Fruit fly (Drosophila melanogaster) whole organism, prepupa: ENCODE measurements around the gene Pdf.

ENCODE experiments used
- Blimp-1 ChIP-seq: fragments of 200-800 bp; sonication (Bioruptor generic); optimal IDR thresholded peaks from 3 replicates; lab custom pipeline; 2017; ENCODE audit warnings: missing biosample characterization, missing genetic modification characterization, mild to moderate bottlenecking, moderate library complexity, missing genetic modification reagents
- CG10631 ChIP-seq: fragments of 200-800 bp; sonication (Bioruptor generic); optimal IDR thresholded peaks from 2 replicates; lab custom pipeline; 2016; ENCODE audit warnings: missing biosample characterization, missing genetic modification characterization
- CG10669 ChIP-seq: fragments of 200-800 bp; sonication (Bioruptor generic); optimal IDR thresholded peaks from 3 replicates; lab custom pipeline; 2018; ENCODE audit warnings: missing biosample characterization, mild to moderate bottlenecking, missing genetic modification characterization, moderate library complexity
- CG11294 ChIP-seq: fragments of 200-800 bp; sonication (Bioruptor generic); IDR thresholded peaks from 2 replicates; pipeline ENCODE4 v1.3.6; 2022; ENCODE audit warnings: missing biosample characterization, missing genetic modification characterization
- CG11762 ChIP-seq: fragments of 200-800 bp; sonication (Bioruptor generic); optimal IDR thresholded peaks from 3 replicates; lab custom pipeline; 2016; ENCODE audit warnings: missing biosample characterization, missing genetic modification characterization; ENCODE audit not compliant: insufficient read depth
- CG15336 ChIP-seq: fragments of 200-800 bp; sonication (Bioruptor generic); IDR thresholded peaks from 2 replicates; pipeline ENCODE4 v1.3.6; 2022; ENCODE audit warnings: missing biosample characterization, missing genetic modification characterization
- CG1621 ChIP-seq: fragments of 200-800 bp; sonication (Bioruptor generic); optimal IDR thresholded peaks from 3 replicates; lab custom pipeline; 2018; ENCODE audit warnings: missing biosample characterization, mild to moderate bottlenecking, missing genetic modification characterization
- CG16779 ChIP-seq: fragments of 200-800 bp; sonication (Bioruptor generic); optimal IDR thresholded peaks from 3 replicates; lab custom pipeline; 2017; ENCODE audit warnings: missing biosample characterization, mild to moderate bottlenecking, missing genetic modification characterization
- CG3032 ChIP-seq: fragments of 200-800 bp; optimal IDR thresholded peaks from 2 replicates; lab custom pipeline; 2019; ENCODE audit warnings: missing biosample characterization, mild to moderate bottlenecking, missing genetic modification characterization, moderate library complexity
- CG32006 ChIP-seq: fragments of 200-800 bp; sonication (Bioruptor generic); optimal IDR thresholded peaks from 3 replicates; lab custom pipeline; 2017; ENCODE audit warnings: missing biosample characterization, mild to moderate bottlenecking, missing genetic modification characterization
- CG34406 ChIP-seq: fragments of 200-800 bp; sonication (Bioruptor generic); optimal IDR thresholded peaks from 3 replicates; lab custom pipeline; 2016; ENCODE audit warnings: missing biosample characterization, missing genetic modification characterization
- CG3919 ChIP-seq: fragments of 200-800 bp; sonication (Bioruptor generic); optimal IDR thresholded peaks from 3 replicates; lab custom pipeline; 2016; ENCODE audit warnings: missing biosample characterization, missing genetic modification characterization
- CG6163 ChIP-seq: fragments of 200-800 bp; sonication (Bioruptor generic); IDR thresholded peaks from 3 replicates; pipeline ENCODE4 v1.3.6; 2022; ENCODE audit warnings: missing biosample characterization, missing genetic modification characterization
- CG6276 ChIP-seq: fragments of 200-800 bp; sonication (Bioruptor generic); optimal IDR thresholded peaks from 2 replicates; lab custom pipeline; 2017; ENCODE audit warnings: missing biosample characterization, mild to moderate bottlenecking, missing genetic modification characterization
- CG6854 ChIP-seq: fragments of 200-800 bp; sonication (Bioruptor generic); optimal IDR thresholded peaks from 2 replicates; lab custom pipeline; 2017; ENCODE audit warnings: missing biosample characterization, mild to moderate bottlenecking, missing genetic modification characterization
- CG8119 ChIP-seq: fragments of 200-800 bp; sonication (Bioruptor generic); IDR thresholded peaks from 3 replicates; pipeline ENCODE4 v1.3.6; 2022; ENCODE audit warnings: missing biosample characterization, missing genetic modification characterization
- CG8319 ChIP-seq: fragments of 200-800 bp; sonication (Bioruptor generic); optimal IDR thresholded peaks from 3 replicates; lab custom pipeline; 2016; ENCODE audit warnings: missing biosample characterization, missing genetic modification characterization
- CG8632 ChIP-seq: fragments of 200-800 bp; sonication (Bioruptor generic); optimal IDR thresholded peaks from 3 replicates; lab custom pipeline; 2016; ENCODE audit warnings: missing biosample characterization, missing genetic modification characterization
- CG9139 ChIP-seq: fragments of 200-800 bp; sonication (Bioruptor generic); optimal IDR thresholded peaks from 3 replicates; lab custom pipeline; 2017; ENCODE audit warnings: missing biosample characterization, mild to moderate bottlenecking, missing genetic modification characterization
- Eip75B ChIP-seq: fragments of 200-800 bp; sonication (Bioruptor generic); optimal IDR thresholded peaks from 3 replicates; lab custom pipeline; 2016; ENCODE audit warnings: missing biosample characterization, missing genetic modification characterization
- Eip78C ChIP-seq: fragments of 200-800 bp; sonication (Bioruptor generic); peaks from one replicate; lab custom pipeline; 2016; ENCODE audit warnings: missing biosample characterization, missing genetic modification characterization
- Eip93F ChIP-seq: fragments of 200-800 bp; sonication (Bioruptor generic); optimal IDR thresholded peaks from 2 replicates; lab custom pipeline; 2016; ENCODE audit warnings: missing biosample characterization, mild to moderate bottlenecking, missing genetic modification characterization
- Ets21C ChIP-seq: fragments of 200-800 bp; sonication (Bioruptor generic); optimal IDR thresholded peaks from 3 replicates; lab custom pipeline; 2016; ENCODE audit warnings: missing biosample characterization, missing genetic modification characterization
- Ets96B ChIP-seq: fragments of 200-800 bp; optimal IDR thresholded peaks from 2 replicates; lab custom pipeline; 2019; ENCODE audit warnings: missing biosample characterization, mild to moderate bottlenecking, missing genetic modification characterization, moderate library complexity
- Gug ChIP-seq: fragments of 200-800 bp; sonication (Bioruptor generic); IDR thresholded peaks from 2 replicates; pipeline ENCODE4 v1.3.6; 2022; ENCODE audit warnings: missing biosample characterization, missing genetic modification characterization
- Hr38 ChIP-seq: sonication (Bioruptor generic); optimal IDR thresholded peaks from 2 replicates; lab custom pipeline; 2016; ENCODE audit warnings: missing biosample characterization, missing genetic modification characterization
- Hr4 ChIP-seq: fragments of 200-800 bp; sonication (Bioruptor generic); optimal IDR thresholded peaks from 3 replicates; lab custom pipeline; 2016; ENCODE audit warnings: missing biosample characterization, missing genetic modification characterization
- Lpt ChIP-seq: fragments of 200-800 bp; sonication (Bioruptor generic); optimal IDR thresholded peaks from 3 replicates; lab custom pipeline; 2016; ENCODE audit warnings: missing biosample characterization, missing genetic modification characterization
- Met ChIP-seq: fragments of 200-800 bp; sonication (Bioruptor generic); optimal IDR thresholded peaks from 3 replicates; lab custom pipeline; 2016; ENCODE audit warnings: missing biosample characterization, missing genetic modification characterization
- OdsH ChIP-seq: fragments of 200-800 bp; sonication (Bioruptor generic); optimal IDR thresholded peaks from 3 replicates; lab custom pipeline; 2016; ENCODE audit warnings: missing biosample characterization, missing genetic modification characterization
- Sox102F ChIP-seq: fragments of 200-800 bp; sonication (Bioruptor generic); optimal IDR thresholded peaks from 2 replicates; lab custom pipeline; 2016; ENCODE audit warnings: missing biosample characterization, mild to moderate bottlenecking, missing genetic modification characterization
- Sox14 ChIP-seq: fragments of 200-800 bp; sonication (Bioruptor generic); optimal IDR thresholded peaks from 3 replicates; lab custom pipeline; 2016; ENCODE audit warnings: missing biosample characterization, missing genetic modification characterization
- Sox15 ChIP-seq: fragments of 200-800 bp; sonication (Bioruptor generic); optimal IDR thresholded peaks from 3 replicates; lab custom pipeline; 2016; ENCODE audit warnings: missing biosample characterization, missing genetic modification characterization
- achi ChIP-seq: fragments of 200-800 bp; sonication (Bioruptor generic); optimal IDR thresholded peaks from 3 replicates; lab custom pipeline; 2016; ENCODE audit warnings: missing biosample characterization, missing genetic modification characterization
- acj6 ChIP-seq: fragments of 200-800 bp; sonication (Bioruptor generic); optimal IDR thresholded peaks from 3 replicates; lab custom pipeline; 2016; ENCODE audit warnings: missing biosample characterization, missing genetic modification characterization
- cyc ChIP-seq: fragments of 200-800 bp; sonication (Bioruptor generic); optimal IDR thresholded peaks from 3 replicates; lab custom pipeline; 2016; ENCODE audit warnings: missing biosample characterization, missing genetic modification characterization
- dac ChIP-seq: fragments of 200-800 bp; sonication (Bioruptor generic); optimal IDR thresholded peaks from 2 replicates; lab custom pipeline; 2017; ENCODE audit warnings: missing biosample characterization, mild to moderate bottlenecking, missing genetic modification characterization
- dsx ChIP-seq: fragments of 200-800 bp; optimal IDR thresholded peaks from 3 replicates; lab custom pipeline; 2019; ENCODE audit warnings: missing biosample characterization, mild to moderate bottlenecking, missing genetic modification characterization, moderate library complexity; ENCODE audit not compliant: poor library complexity, severe bottlenecking
- eg ChIP-seq: fragments of 200-800 bp; sonication (Bioruptor generic); IDR thresholded peaks from 3 replicates; pipeline ENCODE4 v1.3.6; 2022; ENCODE audit warnings: missing biosample characterization, missing genetic modification characterization
- esn ChIP-seq: fragments of 200-800 bp; sonication (Bioruptor generic); optimal IDR thresholded peaks from 2 replicates; lab custom pipeline; 2016; ENCODE audit warnings: missing biosample characterization, mild to moderate bottlenecking, missing genetic modification characterization, moderate library complexity
- fd59A ChIP-seq: fragments of 200-800 bp; sonication (Bioruptor generic); optimal IDR thresholded peaks from 2 replicates; lab custom pipeline; 2017; ENCODE audit warnings: missing biosample characterization, mild to moderate bottlenecking, missing genetic modification characterization, missing genetic modification reagents
- pdm3 ChIP-seq: fragments of 200-800 bp; sonication (Bioruptor generic); optimal IDR thresholded peaks from 3 replicates; lab custom pipeline; 2016; ENCODE audit warnings: missing biosample characterization, missing genetic modification characterization
- salr ChIP-seq, 2 experiments: fragments of 200-800 bp; sonication (Bioruptor generic); optimal IDR thresholded peaks; 3 replicates each; lab custom pipeline; 2016 to 2018; ENCODE audit warnings: missing biosample characterization in 2 of 2, missing genetic modification characterization in 2 of 2, mild to moderate bottlenecking in 1 of 2
- spab ChIP-seq: fragments of 200-800 bp; sonication (Bioruptor generic); optimal IDR thresholded peaks from 2 replicates; lab custom pipeline; 2017; ENCODE audit warnings: missing biosample characterization, mild to moderate bottlenecking, missing genetic modification characterization, missing genetic modification reagents
- ss ChIP-seq, 2 experiments: fragments of 200-800 bp; sonication (Bioruptor generic); optimal IDR thresholded peaks; 2 replicates in 1 of 2; 3 replicates in 1 of 2; lab custom pipeline; 2017 to 2018; ENCODE audit warnings: mild to moderate bottlenecking in 2 of 2, missing biosample characterization in 2 of 2, missing genetic modification characterization in 2 of 2, moderate library complexity in 1 of 2
- svp ChIP-seq: fragments of 200-800 bp; sonication (Bioruptor generic); peaks from one replicate; lab custom pipeline; 2016; ENCODE audit warnings: missing biosample characterization, missing genetic modification characterization

Pdf gene

dm6 chr3R:26496356-26496755, 40.4 kb upstream of the Pdf start (continued):
- peak; percentile 15 for TF ChIP-seq acj6 (GFP tag; lab: Kevin White, UChicago)
- TF ChIP-seq achi (GFP tag; lab: Kevin White, UChicago): peak; percentile 67
- no peak for TF ChIP-seq Sox102F (GFP tag; lab: Kevin White, UChicago)
- no peak for TF ChIP-seq CG34406 (GFP tag; lab: Kevin White, UChicago)
- TF ChIP-seq cyc: peak; percentile 30
- no peak for TF ChIP-seq CG9139 (GFP tag; lab: Kevin White, UChicago)
- peak; percentile 85 for TF ChIP-seq CG15336 (GFP tag; lab: Robert Waterston, UW)
- TF ChIP-seq CG8632 (GFP tag; lab: Kevin White, UChicago): no peak
- peak; percentile 75 for TF ChIP-seq CG11294 (GFP tag; lab: Robert Waterston, UW)
- TF ChIP-seq dac (GFP tag; lab: Kevin White, UChicago): no peak
- TF ChIP-seq CG1621 (tag; lab: Kevin White, UChicago): peak; percentile 14
- no peak for TF ChIP-seq Hr38 (GFP tag; lab: Kevin White, UChicago)
- no peak for TF ChIP-seq svp (GFP tag; lab: Kevin White, UChicago)
- TF ChIP-seq CG3919 (GFP tag; lab: Kevin White, UChicago): peak; percentile 70
- TF ChIP-seq Ets21C (GFP tag; lab: Kevin White, UChicago): no peak

- TF ChIP-seq Eip93F (GFP tag; lab: Kevin White, UChicago) (no peak), CG3032 (tag; lab: Kevin White, UChicago) (peak; percentile 28), esn (GFP tag; lab: Kevin White, UChicago) (no peak), Sox15 (no peak), eg (GFP tag; lab: Robert Waterston, UW) (peak; percentile 64; the same call in 2 of the 3 replicates), Blimp-1 (GFP tag; lab: Kevin White, UChicago) (no peak), CG3919 (GFP tag; lab: Kevin White, UChicago) (peak; percentile 5), CG8119 (GFP tag; lab: Robert Waterston, UW) (peak; percentile 28; the same call in 1 of the 3 replicates), CG6276 (GFP tag; lab: Kevin White, UChicago) (no peak), Eip78C (GFP tag; lab: Kevin White, UChicago) (peak; percentile 80), Lpt (GFP tag; lab: Kevin White, UChicago) (no peak), CG10631 (GFP tag; lab: Kevin White, UChicago) (peak; percentile 29), CG8632 (GFP tag; lab: Kevin White, UChicago) (no peak), CG8319 (GFP tag; lab: Kevin White, UChicago) (no peak), Gug (GFP tag; lab: Robert Waterston, UW) (no peak), CG6854 (no peak), ss (GFP tag; optimal IDR thresholded peaks at IDR 0.05; lab: Kevin White, UChicago) (peak in 1 of 2 experiments; percentile 22), CG32006 (GFP tag; lab: Kevin White, UChicago) (peak; percentile 53), pdm3 (GFP tag; lab: Kevin White, UChicago) (peak; percentile 42), Sox14 (peak; percentile 1), dsx (GFP tag; lab: Kevin White, UChicago) (peak; percentile 45), OdsH (GFP tag; lab: Kevin White, UChicago) (peak; percentile 19), CG11762 (no peak), CG6163 (GFP tag; lab: Robert Waterston, UW) (0 out of 3 replicates have a peak, but pooled peaks have one; percentile 38), CG10669 (GFP tag; lab: Kevin White, UChicago) (peak; percentile 35), spab (GFP tag; lab: Kevin White, UChicago) (no peak), CG15336 (GFP tag; lab: Robert Waterston, UW) (peak; percentile 47; the same call in 1 of the 2 replicates), CG34406 (GFP tag; lab: Kevin White, UChicago) (no peak), CG16779 (tag; lab: Kevin White, UChicago) (no peak), svp (GFP tag; lab: Kevin White, UChicago) (peak; percentile 48), fd59A (GFP tag; lab: Kevin White, UChicago) (no peak), Met (GFP tag; lab: Kevin White, UChicago) (no peak), Hr4 (GFP tag; lab: Kevin White, UChicago) (peak; percentile 38), Eip75B (GFP tag; lab: Kevin White, UChicago) (peak; percentile 13), acj6 (GFP tag; lab: Kevin White, UChicago) (peak; percentile 12), achi (GFP tag; lab: Kevin White, UChicago) (peak; percentile 13), salr (GFP tag; optimal IDR thresholded peaks at IDR 0.05; lab: Kevin White, UChicago) (no peak), CG9139 (GFP tag; lab: Kevin White, UChicago) (no peak), CG11294 (GFP tag; lab: Robert Waterston, UW) (no peak), cyc (no peak), Ets96B (tag; lab: Kevin White, UChicago) (peak; percentile 51)
These were observed 38.3 kb upstream of the Pdf start for dm6 chr3R:26494247-26494646.
